Worm (Caenorhabditis elegans) whole organism, L3 larva: ENCODE measurements around the gene mtrf-1L.

Source experiments
- nhr-23 ChIP-seq: fragments of 150-350 bp; optimal IDR thresholded peaks from 2 replicates; lab custom pipeline; 2014; ENCODE audit warnings: missing biosample characterization, missing genetic modification reagents, missing genetic modification characterization
- nhr-76 ChIP-seq: fragments of 150-350 bp; sonication (generic microtip); optimal IDR thresholded peaks from 5 replicates; lab custom pipeline; 2014; ENCODE audit warnings: missing biosample characterization, missing genetic modification characterization

- TF ChIP-seq nhr-23 (tag; lab: Kevin White, UChicago) = no peak
- no peak for TF ChIP-seq nhr-76
Measured at ce11 chrIV:5169335-5169734, 17.6 kb upstream of the mtrf-1L start.
